Fruit fly (Drosophila melanogaster): Measurements from ENCODE around the gene Rap1.

Rap1 gene

DNA sequence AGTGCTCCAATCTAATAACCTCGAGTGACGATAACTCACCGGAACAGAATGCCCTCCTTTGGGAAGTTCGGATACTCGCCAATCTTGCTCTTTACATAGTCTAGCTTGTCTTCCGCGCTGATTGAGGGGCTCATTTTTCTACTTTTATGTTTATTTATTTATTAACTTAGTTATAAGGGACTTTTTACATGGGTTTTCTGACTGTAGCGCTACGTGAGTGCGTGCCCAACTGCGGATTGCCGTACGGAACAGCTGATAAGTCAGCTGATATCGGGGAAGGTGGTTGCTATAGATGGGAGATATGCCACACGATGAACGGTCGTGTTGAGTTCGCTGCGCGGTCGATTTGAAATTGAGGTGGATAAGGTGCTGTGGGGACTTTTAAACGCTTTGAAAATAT is 22.6 kb upstream of the Rap1 start, which contains the start of gene Aprt (continued):
- no peak for TF ChIP-seq odd (GFP tag; optimal IDR thresholded peaks at IDR 0.05)
- TF ChIP-seq tap (tag; optimal IDR thresholded peaks at IDR 0.05): no peak
- no peak for TF ChIP-seq CG12769 (tag; optimal IDR thresholded peaks at IDR 0.05)
- TF ChIP-seq Dip3 (GFP tag; optimal IDR thresholded peaks at IDR 0.05): no peak
- peak; percentile 2 for TF ChIP-seq Ets97D (GFP tag; optimal IDR thresholded peaks at IDR 0.05)
- TF ChIP-seq z (GFP tag; IDR thresholded peaks at IDR 0.05): no peak
- TF ChIP-seq CG18476 (GFP tag; optimal IDR thresholded peaks at IDR 0.05): peak; percentile 3
- no peak for TF ChIP-seq sim (GFP tag; IDR thresholded peaks at IDR 0.05)
- no peak for TF ChIP-seq az2 (GFP tag; optimal IDR thresholded peaks at IDR 0.05)
- TF ChIP-seq CG7987 (GFP tag; optimal IDR thresholded peaks at IDR 0.05): no peak
- TF ChIP-seq HHEX (GFP tag; optimal IDR thresholded peaks at IDR 0.05): no peak
- TF ChIP-seq HLHmδ (GFP tag; optimal IDR thresholded peaks at IDR 0.05): peak; percentile 59
- TF ChIP-seq slbo (GFP tag; IDR thresholded peaks at IDR 0.05): no peak
- TF ChIP-seq MBD-R2 (GFP tag; IDR thresholded peaks at IDR 0.05): peak; percentile 68; the same call in 1 of the 2 replicates
- no peak for TF ChIP-seq Adf1 (GFP tag; IDR thresholded peaks at IDR 0.05)
- no peak for TF ChIP-seq CG10147 (GFP tag; optimal IDR thresholded peaks at IDR 0.05)
- TF ChIP-seq amos (GFP tag; IDR thresholded peaks at IDR 0.05; ENCODE audit: partially characterized antibody): peak; percentile 81
- TF ChIP-seq CG4707 (GFP tag; optimal IDR thresholded peaks at IDR 0.05): no peak
- TF ChIP-seq Mes4 (GFP tag; optimal IDR thresholded peaks at IDR 0.05): no peak
- no peak for TF ChIP-seq CG2678 (tag; optimal IDR thresholded peaks at IDR 0.05)
- peak; percentile 28 for TF ChIP-seq grau (tag; optimal IDR thresholded peaks at IDR 0.05)
- no peak for TF ChIP-seq chn (GFP tag; optimal IDR thresholded peaks at IDR 0.05)
- no peak for TF ChIP-seq dimm (GFP tag; IDR thresholded peaks at IDR 0.05)
- TF ChIP-seq ATbp (GFP tag; optimal IDR thresholded peaks at IDR 0.05): no peak
- TF ChIP-seq CG8089 (GFP tag; optimal IDR thresholded peaks at IDR 0.05): no peak
- TF ChIP-seq CG2712 (tag; optimal IDR thresholded peaks at IDR 0.05): no peak
- no peak for TF ChIP-seq ttk (GFP tag; IDR thresholded peaks at IDR 0.05)
- no peak for TF ChIP-seq CG15269 (tag; optimal IDR thresholded peaks at IDR 0.05)
- no peak for TF ChIP-seq cad (GFP tag; optimal IDR thresholded peaks at IDR 0.05)

DNA sequence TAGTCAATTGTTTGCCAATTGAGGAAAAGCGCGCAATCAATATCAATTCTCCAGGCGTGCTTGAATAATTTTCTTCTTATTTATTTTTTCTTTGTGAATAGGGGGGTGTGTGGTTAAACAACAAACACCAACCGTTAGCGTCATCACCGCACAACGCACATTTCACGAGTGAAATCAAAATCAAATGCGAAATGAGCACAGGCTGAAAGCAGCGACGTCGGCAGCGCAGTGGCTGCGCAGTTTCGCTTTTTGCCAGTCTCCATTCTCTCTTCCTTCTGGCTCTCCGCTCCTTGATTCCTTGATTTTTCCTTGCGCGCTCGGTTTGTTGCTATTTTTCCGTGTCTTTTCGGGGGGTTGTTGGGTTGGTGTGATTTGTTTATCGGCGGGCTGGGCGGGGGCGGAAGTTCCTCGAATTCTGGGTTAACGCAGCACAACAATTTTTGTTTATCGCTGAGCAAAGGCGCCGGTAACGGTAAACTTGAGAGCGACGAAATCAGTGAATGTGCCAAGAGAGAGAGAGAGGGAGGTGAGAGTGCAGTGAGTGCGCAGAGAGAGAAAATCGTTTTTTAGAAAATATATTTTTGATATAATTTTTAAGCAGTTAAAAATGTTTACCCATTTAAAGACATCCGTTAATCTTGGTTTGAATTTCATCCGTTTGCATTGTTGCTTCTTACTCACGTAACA is 21.0 kb upstream of the Rap1 start, which contains the start of gene CG13937:
TSS of gene CG13937 (minus strand) at position 174 of the 687 bp plus-strand sequence.
- no peak for TF ChIP-seq ssp (GFP tag; IDR thresholded peaks at IDR 0.05)
- no peak for TF ChIP-seq crc (GFP tag; optimal IDR thresholded peaks at IDR 0.05)
- no peak for TF ChIP-seq sob (GFP tag; IDR thresholded peaks at IDR 0.05)
- TF ChIP-seq CG32767 (GFP tag; IDR thresholded peaks at IDR 0.05): no peak
- no peak for TF ChIP-seq CG17829 (tag; optimal IDR thresholded peaks at IDR 0.05)
- no peak for TF ChIP-seq CG2678 (tag; optimal IDR thresholded peaks at IDR 0.05)
- no peak for TF ChIP-seq usp (GFP tag; optimal IDR thresholded peaks at IDR 0.05)
- TF ChIP-seq onecut (GFP tag; IDR thresholded peaks at IDR 0.05): peak; percentile 38; the same call in 1 of the 2 replicates
- no peak for TF ChIP-seq Fer2 (tag; optimal IDR thresholded peaks at IDR 0.05)
- TF ChIP-seq Trl (optimal IDR thresholded peaks at IDR 0.05): peak; percentile 58 to 80
- TF ChIP-seq Trl (GFP tag; optimal IDR thresholded peaks at IDR 0.05): no peak
- TF ChIP-seq CG10366 (GFP tag; IDR thresholded peaks at IDR 0.05): no peak
- no peak for TF ChIP-seq Dp (GFP tag; optimal IDR thresholded peaks at IDR 0.05)
- no peak for TF ChIP-seq CG9817 (tag; optimal IDR thresholded peaks at IDR 0.05)
- TF ChIP-seq CG4360 (GFP tag; IDR thresholded peaks at IDR 0.05): no peak
- no peak for TF ChIP-seq slou (GFP tag; optimal IDR thresholded peaks at IDR 0.05)
- TF ChIP-seq CG9215 (GFP tag; IDR thresholded peaks at IDR 0.05): no peak
- no peak for TF ChIP-seq dan (GFP tag; IDR thresholded peaks at IDR 0.05)
- no peak for TF ChIP-seq CG13775 (GFP tag; optimal IDR thresholded peaks at IDR 0.05)
- no peak for TF ChIP-seq Hmr (GFP tag; optimal IDR thresholded peaks at IDR 0.05)
- no peak for TF ChIP-seq sqz (GFP tag; optimal IDR thresholded peaks at IDR 0.05)
- TF ChIP-seq mirr (GFP tag; optimal IDR thresholded peaks at IDR 0.05): no peak
- TF ChIP-seq amos (GFP tag; IDR thresholded peaks at IDR 0.05; ENCODE audit: partially characterized antibody): no peak
- 0 out of 3 replicates have a peak, but pooled peaks have one; percentile 9 for TF ChIP-seq CG11695 (GFP tag; IDR thresholded peaks at IDR 0.05)
- TF ChIP-seq CG17912 (GFP tag; optimal IDR thresholded peaks at IDR 0.05): no peak

All from whole organism, embryonic.